Worm (Caenorhabditis elegans): ENCODE results near the gene K10D11.4.

Gene K10D11.4

DNA sequence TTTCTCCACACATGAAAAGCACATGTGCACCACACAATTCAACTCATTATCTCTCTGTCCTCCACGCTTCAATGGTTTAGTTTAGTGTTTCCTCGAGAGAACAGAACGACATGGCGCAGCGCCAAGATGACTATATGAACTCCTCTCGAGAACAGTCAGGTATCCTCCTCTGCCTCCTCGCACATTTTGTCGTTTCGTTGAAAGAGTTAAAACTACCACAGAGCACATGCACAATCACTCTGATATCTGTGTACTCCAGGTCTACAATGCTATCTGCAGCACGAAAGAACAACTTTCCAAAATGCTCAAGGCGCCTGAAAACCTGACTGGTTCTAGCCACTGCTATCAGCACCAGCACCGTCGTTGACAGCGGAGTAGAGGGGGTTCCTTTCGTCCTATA is 32.5 kb upstream of the K10D11.4 start (continued):
- TF ChIP-seq ets-4 (GFP tag; optimal IDR thresholded peaks at IDR 0.05) (peak; percentile 70), tlf-1 (GFP tag; optimal IDR thresholded peaks at IDR 0.05) (peak; percentile 18), snpc-1.3 (tag; optimal IDR thresholded peaks at IDR 0.05; ENCODE audit: insufficient read depth) (no peak), pbrm-1 (GFP tag; IDR thresholded peaks at IDR 0.05) (no peak), egl-44 (GFP tag; IDR thresholded peaks at IDR 0.05) (no peak), aptf-2 (GFP tag; conservative IDR thresholded peaks at IDR 0.05) (no peak), madf-8 (GFP tag; conservative IDR thresholded peaks at IDR 0.05) (no peak), hmg-1.2 (GFP tag; IDR thresholded peaks at IDR 0.05) (no peak), F57C9.4 (tag; optimal IDR thresholded peaks at IDR 0.05) (no peak), Y53G8AR.9 (GFP tag; conservative IDR thresholded peaks at IDR 0.05) (no peak), sptf-2 (GFP tag; optimal IDR thresholded peaks at IDR 0.05) (no peak), chd-7 (tag; optimal IDR thresholded peaks at IDR 0.05) (peak; percentile 64), mxl-1 (tag; optimal IDR thresholded peaks at IDR 0.05) (no peak), T07F8.4 (tag; optimal IDR thresholded peaks at IDR 0.05) (no peak), hlh-12 (tag; optimal IDR thresholded peaks at IDR 0.05) (no peak), ztf-22 (GFP tag; optimal IDR thresholded peaks at IDR 0.05) (peak; percentile 34), ztf-28 (GFP tag; IDR thresholded peaks at IDR 0.05) (no peak), attf-3 (GFP tag; conservative IDR thresholded peaks at IDR 0.05) (no peak), ztf-26 (tag; optimal IDR thresholded peaks at IDR 0.05) (no peak), let-526 (GFP tag; IDR thresholded peaks at IDR 0.05) (0 out of 2 replicates have a peak, but pooled peaks have one; percentile 38), hrde-1 (tag; optimal IDR thresholded peaks at IDR 0.05; ENCODE audit: borderline replicate concordance) (no peak), rec-8 (tag; optimal IDR thresholded peaks at IDR 0.05) (no peak), F37B4.10 (GFP tag; IDR thresholded peaks at IDR 0.05) (no peak), nfyb-1 (GFP tag; IDR thresholded peaks at IDR 0.05) (peak; percentile 70), Y79H2A.3 (GFP tag; conservative IDR thresholded peaks at IDR 0.05) (no peak), ceh-91 (GFP tag; IDR thresholded peaks at IDR 0.05) (no peak), F10E7.11 (tag; optimal IDR thresholded peaks at IDR 0.05) (no peak), tbp1 (GFP tag; optimal IDR thresholded peaks at IDR 0.05) (peak; percentile 23), nhr-90 (tag; optimal IDR thresholded peaks at IDR 0.05) (peak; percentile 49), efl-1 (GFP tag; optimal IDR thresholded peaks at IDR 0.05) (no peak), pha-4 (tag; optimal IDR thresholded peaks at IDR 0.05) (no peak), cebp-1 (GFP tag; IDR thresholded peaks at IDR 0.05) (no peak), cebp-1 (tag; optimal IDR thresholded peaks at IDR 0.05) (peak; percentile 9), mcd-1 (GFP tag; IDR thresholded peaks at IDR 0.05) (no peak), B0035.1 (tag; optimal IDR thresholded peaks at IDR 0.05) (no peak), snpc-3.4 (tag; optimal IDR thresholded peaks at IDR 0.05) (no peak), ztf-6 (GFP tag; IDR thresholded peaks at IDR 0.05) (no peak), lir-1 (GFP tag; conservative IDR thresholded peaks at IDR 0.05) (no peak), B0336.3 (GFP tag; IDR thresholded peaks at IDR 0.05) (peak; percentile 51; the same call in 1 of the 2 replicates), nfya-1 (tag; optimal IDR thresholded peaks at IDR 0.05; ENCODE audit: borderline replicate concordance, insufficient read depth) (no peak), K11D2.4 (GFP tag; IDR thresholded peaks at IDR 0.05) (no peak), xnd-1 (tag; optimal IDR thresholded peaks at IDR 0.05) (no peak), Y95B8A.8 (GFP tag; IDR thresholded peaks at IDR 0.05) (no peak), dox-1 (GFP tag; IDR thresholded peaks at IDR 0.05) (peak; percentile 61; the same call in 1 of the 2 replicates), hmg-20 (GFP tag; IDR thresholded peaks at IDR 0.05) (no peak), rpc-1 (optimal IDR thresholded peaks at IDR 0.05) (no peak), rpc-1 (tag; optimal IDR thresholded peaks at IDR 0.05) (no peak), F39B2.1 (GFP tag; IDR thresholded peaks at IDR 0.05) (no peak), dpff-1 (tag; optimal IDR thresholded peaks at IDR 0.05) (no peak), bed-2 (GFP tag; IDR thresholded peaks at IDR 0.05) (no peak)

Measured in whole organism, young adult.